Worm (Caenorhabditis elegans): Measurements from ENCODE around the gene C52E4.12.

C52E4.12 gene

ce11 chrV:12001747-12002456, 5.9 kb downstream of the C52E4.12 start, which contains the start of gene gcy-33 (continued):
- TF ChIP-seq T23F11.4 (GFP tag; optimal IDR thresholded peaks at IDR 0.05): peak; percentile 96
- TF ChIP-seq lin-11 (tag; optimal IDR thresholded peaks at IDR 0.05): peak; percentile 86
- TF ChIP-seq ama-1 (optimal IDR thresholded peaks at IDR 0.05): no peak
- peak; percentile 92 for TF ChIP-seq npax-4 (tag; optimal IDR thresholded peaks at IDR 0.05)
- peak; percentile 88 for TF ChIP-seq ceh-48 (tag; optimal IDR thresholded peaks at IDR 0.05)
- TF ChIP-seq elt-4 (tag; optimal IDR thresholded peaks at IDR 0.05): peak; percentile 90
- peak; percentile 94 for TF ChIP-seq madf-2 (tag; optimal IDR thresholded peaks at IDR 0.05)
- TF ChIP-seq sox-2 (GFP tag; IDR thresholded peaks at IDR 0.05): peak; percentile 92
- TF ChIP-seq ceh-22 (tag; optimal IDR thresholded peaks at IDR 0.05): no peak
- TF ChIP-seq unc-42 (tag; optimal IDR thresholded peaks at IDR 0.05): peak; percentile 88
- TF ChIP-seq lim-6 (tag; optimal IDR thresholded peaks at IDR 0.05): peak; percentile 68
- TF ChIP-seq dmd-4 (tag; optimal IDR thresholded peaks at IDR 0.05; ENCODE audit: borderline replicate concordance): peak; percentile 86
- TF ChIP-seq sdc-2 (tag; optimal IDR thresholded peaks at IDR 0.05): peak; percentile 90
- peak; percentile 97 for TF ChIP-seq unc-86 (tag; optimal IDR thresholded peaks at IDR 0.05)
- TF ChIP-seq eyg-1 (tag; optimal IDR thresholded peaks at IDR 0.05): peak; percentile 96
- no peak for TF ChIP-seq pha-4 (tag; optimal IDR thresholded peaks at IDR 0.05)
- TF ChIP-seq syd-9 (tag; optimal IDR thresholded peaks at IDR 0.05): peak; percentile 94
- peak; percentile 94 for TF ChIP-seq pha-2 (tag; optimal IDR thresholded peaks at IDR 0.05)
- peak; percentile 85 for TF ChIP-seq rnt-1 (tag; optimal IDR thresholded peaks at IDR 0.05)
- TF ChIP-seq fkh-6 (tag; optimal IDR thresholded peaks at IDR 0.05): peak; percentile 93
- peak; percentile 89 for TF ChIP-seq ceh-45 (GFP tag; IDR thresholded peaks at IDR 0.05)
- TF ChIP-seq ceh-9 (tag; optimal IDR thresholded peaks at IDR 0.05): peak; percentile 80
- peak; percentile 27 for TF ChIP-seq ceh-30 (tag; optimal IDR thresholded peaks at IDR 0.05)
- peak; percentile 88 for TF ChIP-seq dve-1 (tag; optimal IDR thresholded peaks at IDR 0.05)
- TF ChIP-seq odd-2 (tag; optimal IDR thresholded peaks at IDR 0.05): peak; percentile 52
- TF ChIP-seq mec-3 (tag; optimal IDR thresholded peaks at IDR 0.05; ENCODE audit: borderline replicate concordance): peak; percentile 54
- TF ChIP-seq hlh-8 (tag; optimal IDR thresholded peaks at IDR 0.05): peak; percentile 75
- peak; percentile 89 for TF ChIP-seq F13H6.1 (tag; optimal IDR thresholded peaks at IDR 0.05)
- peak; percentile 97 for TF ChIP-seq elt-2 (tag; optimal IDR thresholded peaks at IDR 0.05)
- peak; percentile 93 for TF ChIP-seq pqm-1 (tag; optimal IDR thresholded peaks at IDR 0.05)
- TF ChIP-seq C38D4.7 (GFP tag; optimal IDR thresholded peaks at IDR 0.05): peak; percentile 91
- TF ChIP-seq zip-5 (tag; optimal IDR thresholded peaks at IDR 0.05): peak; percentile 77

ce11 chrV:12002866-12003485, 7.0 kb downstream of the C52E4.12 start, which contains the start of gene cpr-9:
cpr-9 (plus strand) TSS chrV:12003053.
- TF ChIP-seq elt-2 (tag; optimal IDR thresholded peaks at IDR 0.05): peak; percentile 51
- no peak for TF ChIP-seq fkh-6 (tag; optimal IDR thresholded peaks at IDR 0.05)
- TF ChIP-seq dmd-4 (tag; optimal IDR thresholded peaks at IDR 0.05; ENCODE audit: borderline replicate concordance): no peak
- no peak for TF ChIP-seq hlh-8 (tag; optimal IDR thresholded peaks at IDR 0.05)

ce11 chrV:12004501-12004940, 8.6 kb downstream of the C52E4.12 start:
- TF ChIP-seq mec-3 (tag; optimal IDR thresholded peaks at IDR 0.05; ENCODE audit: borderline replicate concordance) (no peak), ceh-6 (GFP tag; optimal IDR thresholded peaks at IDR 0.05) (no peak), unc-3 (GFP tag; conservative IDR thresholded peaks at IDR 0.05) (no peak), unc-3 (tag; optimal IDR thresholded peaks at IDR 0.05) (no peak), fkh-10 (GFP tag; optimal IDR thresholded peaks at IDR 0.05) (no peak), ets-4 (tag; optimal IDR thresholded peaks at IDR 0.05) (no peak), odd-2 (tag; optimal IDR thresholded peaks at IDR 0.05) (no peak), sox-4 (tag; optimal IDR thresholded peaks at IDR 0.05) (no peak), ceh-18 (tag; optimal IDR thresholded peaks at IDR 0.05) (no peak), ceh-31 (tag; optimal IDR thresholded peaks at IDR 0.05) (no peak)

Data from whole organism, late embryonic.